Worm (Caenorhabditis elegans) whole organism, mixed stage, embryonic: ENCODE results near the gene rpl-21.

Experiments used
- M03D4.4 ChIP-seq: sonication (generic microtip); optimal IDR thresholded peaks from 2 replicates; lab custom pipeline; 2017; ENCODE audit warnings: mild to moderate bottlenecking, missing genetic modification characterization, missing compliant biosample characterization
- ces-1 ChIP-seq: fragments of 150-350 bp; optimal IDR thresholded peaks from 2 replicates; lab custom pipeline; 2014; ENCODE audit warnings: missing biosample characterization, missing genetic modification reagents, missing genetic modification characterization
- hlh-1 ChIP-seq: fragments of 150-350 bp; optimal IDR thresholded peaks from 2 replicates; lab custom pipeline; 2014; ENCODE audit warnings: missing biosample characterization, missing genetic modification reagents, missing genetic modification characterization
- lin-13 ChIP-seq: fragments of 150-350 bp; optimal IDR thresholded peaks from 2 replicates; lab custom pipeline; 2014; ENCODE audit warnings: missing biosample characterization, missing genetic modification characterization
- mep-1 ChIP-seq: fragments of 150-350 bp; optimal IDR thresholded peaks from 2 replicates; lab custom pipeline; 2017; ENCODE audit warnings: missing biosample characterization, missing genetic modification reagents, missing genetic modification characterization, inconsistent platforms
- nhr-12 ChIP-seq: fragments of 150-350 bp; optimal IDR thresholded peaks from 2 replicates; lab custom pipeline; 2014; ENCODE audit warnings: missing biosample characterization, missing genetic modification characterization
- nhr-237 ChIP-seq: fragments of 150-350 bp; optimal IDR thresholded peaks from 2 replicates; lab custom pipeline; 2014; ENCODE audit warnings: missing biosample characterization, missing genetic modification characterization
- nhr-28 ChIP-seq: fragments of 150-350 bp; optimal IDR thresholded peaks from 2 replicates; lab custom pipeline; 2014; ENCODE audit warnings: missing biosample characterization, missing genetic modification characterization
- pha-4 ChIP-seq: fragments of 150-350 bp; optimal IDR thresholded peaks from 2 replicates; lab custom pipeline; 2018; ENCODE audit warnings: missing biosample characterization, missing genetic modification reagents, missing genetic modification characterization
- snpc-4 ChIP-seq: fragments of 150-350 bp; optimal IDR thresholded peaks from 2 replicates; lab custom pipeline; 2014; ENCODE audit warnings: missing biosample characterization, missing genetic modification characterization
- tbx-8 ChIP-seq: fragments of 200-800 bp; sonication (Bioruptor generic); optimal IDR thresholded peaks from 2 replicates; lab custom pipeline; 2018; ENCODE audit warnings: mild to moderate bottlenecking, missing genetic modification characterization, moderate library complexity, missing compliant biosample characterization
- unc-62 ChIP-seq: fragments of 150-350 bp; optimal IDR thresholded peaks from 2 replicates; lab custom pipeline; 2014; ENCODE audit warnings: missing biosample characterization, missing genetic modification reagents, missing genetic modification characterization
- ztf-11 ChIP-seq: fragments of 150-350 bp; optimal IDR thresholded peaks from 2 replicates; lab custom pipeline; 2014; ENCODE audit warnings: missing biosample characterization, missing genetic modification characterization

DNA sequence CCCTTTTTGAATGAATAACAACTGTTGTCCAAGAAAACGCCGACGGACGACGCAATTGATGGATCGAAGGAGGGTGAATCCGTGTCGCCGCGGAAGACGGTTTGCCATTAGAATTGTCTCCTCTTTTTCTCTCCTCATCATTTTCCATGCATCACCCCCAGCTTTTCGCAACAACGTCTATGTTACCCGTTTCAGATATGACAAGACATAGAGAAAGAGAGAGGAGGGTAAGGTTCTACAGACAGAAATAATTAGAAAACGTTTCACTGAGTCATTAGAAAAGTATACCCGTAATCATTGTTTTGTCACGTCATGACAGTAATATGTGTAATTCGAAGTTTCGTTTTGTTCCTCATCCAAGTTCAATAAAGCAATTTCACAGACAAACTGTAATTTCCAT is 24.3 kb downstream of the rpl-21 start:
- TF ChIP-seq unc-62 (GFP tag; lab: Kevin White, UChicago) (no peak), tbx-8 (GFP tag; lab: Kevin White, UChicago) (no peak), hlh-1 (tag; lab: Kevin White, UChicago) (no peak), nhr-28 (tag; lab: Kevin White, UChicago) (no peak), nhr-12 (tag; lab: Kevin White, UChicago) (no peak), mep-1 (no peak), snpc-4 (tag; lab: Kevin White, UChicago) (no peak), pha-4 (tag; lab: Kevin White, UChicago) (no peak), M03D4.4 (tag; lab: Kevin White, UChicago) (no peak), ces-1 (no peak), ztf-11 (no peak), lin-13 (tag; lab: Kevin White, UChicago) (no peak), nhr-237 (tag; lab: Kevin White, UChicago) (no peak)
